Fruit fly (Drosophila melanogaster) whole organism, larva: ENCODE data around the gene js.

ENCODE experiments used
- noc ChIP-seq: fragments of 200-800 bp; sonication (Bioruptor generic); optimal IDR thresholded peaks from 3 replicates; lab custom pipeline; 2019; ENCODE audit warnings: missing biosample characterization, mild to moderate bottlenecking, missing genetic modification characterization, moderate library complexity

Gene js

dm6 chr3R:16368288-16368687 lies at the start of gene js:
Gene js (minus strand): TSS chr3R:16368306.
- TF ChIP-seq noc (tag; lab: Kevin White, UChicago): no peak

- TF ChIP-seq noc (tag; lab: Kevin White, UChicago): no peak
Observed at dm6 chr3R:16416508-16416907, 48.4 kb upstream of the js start.

- TF ChIP-seq noc (tag; lab: Kevin White, UChicago): no peak
Observed at dm6 chr3R:16413734-16414133, 45.6 kb upstream of the js start.

dm6 chr3R:16410706-16411105 lies 42.6 kb upstream of the js start:
- no peak for TF ChIP-seq noc (tag; lab: Kevin White, UChicago)

dm6 chr3R:16408434-16408833 lies 40.3 kb upstream of the js start:
- TF ChIP-seq noc (tag; lab: Kevin White, UChicago): no peak

dm6 chr3R:16406618-16407017 lies 38.5 kb upstream of the js start:
- TF ChIP-seq noc (tag; lab: Kevin White, UChicago): no peak

- TF ChIP-seq noc (tag; lab: Kevin White, UChicago): no peak
Observed at dm6 chr3R:16403734-16404057, 35.6 kb upstream of the js start.

dm6 chr3R:16403023-16403733 lies 35.1 kb upstream of the js start, which contains the start of gene ss:
Gene ss (minus strand): TSS chr3R:16403690.
- TF ChIP-seq noc (tag; lab: Kevin White, UChicago): no peak

dm6 chr3R:16396565-16396964 lies 28.5 kb upstream of the js start:
- TF ChIP-seq noc (tag; lab: Kevin White, UChicago): no peak

dm6 chr3R:16395448-16395847 lies 27.3 kb upstream of the js start:
- TF ChIP-seq noc (tag; lab: Kevin White, UChicago): no peak

dm6 chr3R:16394531-16394930 lies 26.4 kb upstream of the js start:
- no peak for TF ChIP-seq noc (tag; lab: Kevin White, UChicago)

- TF ChIP-seq noc (tag; lab: Kevin White, UChicago): no peak
Observed at dm6 chr3R:16389117-16389516, 21.0 kb upstream of the js start.

dm6 chr3R:16387039-16387438 lies 18.9 kb upstream of the js start:
- no peak for TF ChIP-seq noc (tag; lab: Kevin White, UChicago)

dm6 chr3R:16385586-16385985 lies 17.5 kb upstream of the js start:
- no peak for TF ChIP-seq noc (tag; lab: Kevin White, UChicago)

- TF ChIP-seq noc (tag; lab: Kevin White, UChicago): no peak
Observed at dm6 chr3R:16374101-16374500, 6.0 kb upstream of the js start.

dm6 chr3R:16370433-16370832 lies 2.3 kb upstream of the js start, which contains the start of gene CG10317:
Gene CG10317 (minus strand): TSS chr3R:16370533.
- TF ChIP-seq noc (tag; lab: Kevin White, UChicago): no peak

- TF ChIP-seq noc (tag; lab: Kevin White, UChicago): no peak
Observed at dm6 chr3R:16360008-16360407, 8.1 kb downstream of the js start, which contains the start of gene CG42446. Gene CG42446 (minus strand): TSS chr3R:16360108.

- TF ChIP-seq noc (tag; lab: Kevin White, UChicago): no peak
Observed at dm6 chr3R:16359098-16359497, 9.0 kb downstream of the js start, which contains the start of gene CG17931. Gene CG17931 (minus strand): TSS chr3R:16359466.
